Fruit fly (Drosophila melanogaster): ENCODE measurements around the gene CG9040.

The CG9040 gene

DNA sequence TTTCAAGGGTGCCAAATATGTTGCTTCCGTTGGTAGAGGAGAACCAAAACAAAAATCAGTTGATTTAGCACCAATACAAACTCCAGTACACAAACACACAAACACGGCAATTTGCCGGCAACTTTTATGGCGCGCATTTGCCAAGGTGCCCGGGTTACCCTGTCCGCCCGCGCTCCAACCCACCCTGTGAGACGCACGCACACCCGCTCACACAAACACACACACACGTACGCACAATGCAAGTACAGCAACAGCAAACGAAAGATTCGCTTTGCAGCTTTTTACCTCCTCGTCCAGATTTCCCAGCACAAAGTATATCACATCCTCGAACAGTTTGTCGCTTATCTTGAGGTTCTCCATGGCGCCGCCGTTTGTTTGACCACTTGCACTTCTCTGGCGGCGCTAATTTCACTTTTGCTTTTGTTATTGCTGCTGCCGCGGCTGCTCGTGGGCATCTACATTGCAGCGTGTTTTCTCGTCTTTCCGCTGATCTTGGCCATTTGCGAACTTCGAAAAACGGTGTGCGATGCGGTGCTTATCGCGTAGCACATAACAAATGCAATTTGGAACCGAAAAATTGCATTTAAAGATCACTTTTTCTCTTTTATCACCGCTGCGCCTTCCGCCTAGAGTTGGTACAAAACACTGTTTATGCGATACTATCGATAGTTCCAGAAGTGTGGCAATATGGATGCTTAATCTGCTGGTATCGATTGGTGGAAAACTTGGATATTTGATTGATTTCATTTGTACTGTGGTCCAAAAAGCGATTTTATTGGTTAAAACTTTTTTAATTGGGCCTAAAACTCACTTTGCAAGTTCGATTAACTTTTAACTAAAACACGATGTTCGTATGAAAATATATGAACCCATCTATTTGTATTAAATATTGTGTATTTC is 41.1 kb downstream of the CG9040 start, which contains the start of gene Ptip (continued):
- TF ChIP-seq oc (tag; optimal IDR thresholded peaks at IDR 0.05) (no peak), dati (GFP tag; IDR thresholded peaks at IDR 0.05) (no peak), sr (GFP tag; IDR thresholded peaks at IDR 0.05) (peak; percentile 62; the same call in 2 of the 3 replicates), CG6765 (GFP tag; optimal IDR thresholded peaks at IDR 0.05) (peak; percentile 22), schlank (tag; optimal IDR thresholded peaks at IDR 0.05) (peak; percentile 8), Ravus (GFP tag; IDR thresholded peaks at IDR 0.05) (no peak), E2f1 (GFP tag; IDR thresholded peaks at IDR 0.05) (peak; percentile 98), CG17186 (GFP tag; optimal IDR thresholded peaks at IDR 0.05) (peak; percentile 26), insv (GFP tag; optimal IDR thresholded peaks at IDR 0.05) (peak in 1 of 2 experiments; percentile 70), HLH4C (GFP tag; IDR thresholded peaks at IDR 0.05; ENCODE audit: partially characterized antibody) (peak; percentile 95), CG4617 (GFP tag; optimal IDR thresholded peaks at IDR 0.05; ENCODE audit: borderline replicate concordance) (peak; percentile 70), lov (optimal IDR thresholded peaks at IDR 0.05) (no peak), lov (GFP tag; IDR thresholded peaks at IDR 0.05) (peak; percentile 63; the same call in 1 of the 3 replicates), row (GFP tag; IDR thresholded peaks at IDR 0.05) (peak; percentile 83), CG7963 (GFP tag; IDR thresholded peaks at IDR 0.05; ENCODE audit: partially characterized antibody) (peak; percentile 97), Oaz (GFP tag; IDR thresholded peaks at IDR 0.05) (no peak), NfI (GFP tag; optimal IDR thresholded peaks at IDR 0.05) (peak; percentile 67), CG12659 (GFP tag; optimal IDR thresholded peaks at IDR 0.05) (peak; percentile 52), CG6254 (GFP tag; optimal IDR thresholded peaks at IDR 0.05) (peak; percentile 100), CG8478 (optimal IDR thresholded peaks at IDR 0.05) (peak; percentile 71), Antp (GFP tag; optimal IDR thresholded peaks at IDR 0.05) (peak; percentile 59), nmo (GFP tag; optimal IDR thresholded peaks at IDR 0.05) (peak; percentile 64), CG33213 (GFP tag; optimal IDR thresholded peaks at IDR 0.05) (peak; percentile 53), Dbx (GFP tag; IDR thresholded peaks at IDR 0.05) (peak; percentile 46; the same call in 1 of the 3 replicates), CG11398 (GFP tag; optimal IDR thresholded peaks at IDR 0.05) (peak; percentile 69), bcd (GFP tag; optimal IDR thresholded peaks at IDR 0.05) (peak; percentile 89), CG13296 (GFP tag; optimal IDR thresholded peaks at IDR 0.05) (peak; percentile 42), CG11085 (GFP tag; IDR thresholded peaks at IDR 0.05) (peak; percentile 24; the same call in 1 of the 2 replicates), CG17802 (tag; optimal IDR thresholded peaks at IDR 0.05) (peak; percentile 9), grau (tag; optimal IDR thresholded peaks at IDR 0.05) (peak; percentile 26), Awh (GFP tag; IDR thresholded peaks at IDR 0.05) (peak; percentile 58; the same call in 1 of the 2 replicates), Fer2 (tag; optimal IDR thresholded peaks at IDR 0.05) (no peak), CG14860 (GFP tag; IDR thresholded peaks at IDR 0.05; ENCODE audit: partially characterized antibody) (peak; percentile 90), CG7786 (GFP tag; optimal IDR thresholded peaks at IDR 0.05) (no peak), CG8944 (GFP tag; optimal IDR thresholded peaks at IDR 0.05) (no peak), Ets65A (GFP tag) (peak; percentile 75), CG10366 (GFP tag; IDR thresholded peaks at IDR 0.05) (peak; percentile 75), HLHmδ (GFP tag; optimal IDR thresholded peaks at IDR 0.05) (peak; percentile 97), CG6791 (GFP tag; IDR thresholded peaks at IDR 0.05; ENCODE audit: partially characterized antibody) (peak; percentile 98), CG17829 (tag; optimal IDR thresholded peaks at IDR 0.05) (peak; percentile 11), knrl (GFP tag; IDR thresholded peaks at IDR 0.05; ENCODE audit: partially characterized antibody) (peak; percentile 97), CG12391 (tag; optimal IDR thresholded peaks at IDR 0.05) (peak; percentile 25), CG1832 (GFP tag; optimal IDR thresholded peaks at IDR 0.05) (no peak), BEAF-32 (GFP tag; optimal IDR thresholded peaks at IDR 0.05) (peak; percentile 99), CG8359 (GFP tag; optimal IDR thresholded peaks at IDR 0.05; ENCODE audit: borderline replicate concordance) (no peak), hb (GFP tag; IDR thresholded peaks at IDR 0.05; ENCODE audit: partially characterized antibody) (peak; percentile 94), CG1647 (GFP tag; optimal IDR thresholded peaks at IDR 0.05) (peak; percentile 4), CG7357 (GFP tag; IDR thresholded peaks at IDR 0.05) (no peak)
